Fruit fly (Drosophila melanogaster): Measurements from ENCODE around the gene gd.

The gd gene

dm6 chrX:11987664-11988063, at the start of gene gd:
Gene gd, minus strand, starts transcription at chrX:11987764.
- TF ChIP-seq pad (GFP tag; optimal IDR thresholded peaks at IDR 0.05) (peak; percentile 85), ovo (GFP tag; optimal IDR thresholded peaks at IDR 0.05) (no peak)

dm6 chrX:12035207-12035606, 47.6 kb upstream of the gd start:
- peak; percentile 47 for TF ChIP-seq bab1 (GFP tag; optimal IDR thresholded peaks at IDR 0.05)
- TF ChIP-seq kay (GFP tag; ENCODE audit: borderline replicate concordance): no peak

dm6 chrX:12034713-12035112, 47.1 kb upstream of the gd start:
- TF ChIP-seq CG14711 (tag; optimal IDR thresholded peaks at IDR 0.05): no peak
- no peak for TF ChIP-seq kay (GFP tag; ENCODE audit: borderline replicate concordance)
- TF ChIP-seq pad (GFP tag; optimal IDR thresholded peaks at IDR 0.05): no peak
- no peak for TF ChIP-seq CG12768 (GFP tag; optimal IDR thresholded peaks at IDR 0.05)
- no peak for TF ChIP-seq Hr96 (GFP tag; optimal IDR thresholded peaks at IDR 0.05)
- TF ChIP-seq toe (GFP tag; optimal IDR thresholded peaks at IDR 0.05): no peak
- no peak for TF ChIP-seq CG5204 (GFP tag; optimal IDR thresholded peaks at IDR 0.05)
- TF ChIP-seq tj (GFP tag; optimal IDR thresholded peaks at IDR 0.05): no peak
- no peak for TF ChIP-seq CG11617 (GFP tag; optimal IDR thresholded peaks at IDR 0.05)
- no peak for TF ChIP-seq cnc (optimal IDR thresholded peaks at IDR 0.05)
- no peak for TF ChIP-seq bab1 (GFP tag; optimal IDR thresholded peaks at IDR 0.05)
- no peak for TF ChIP-seq CG1620 (GFP tag; optimal IDR thresholded peaks at IDR 0.05)
- TF ChIP-seq ovo (GFP tag; optimal IDR thresholded peaks at IDR 0.05): no peak
- TF ChIP-seq cic (GFP tag; optimal IDR thresholded peaks at IDR 0.05): no peak
- no peak for TF ChIP-seq CG33017 (tag; optimal IDR thresholded peaks at IDR 0.05)
- no peak for TF ChIP-seq Mnt (GFP tag; optimal IDR thresholded peaks at IDR 0.05)
- no peak for TF ChIP-seq Clk (GFP tag; optimal IDR thresholded peaks at IDR 0.05)
- no peak for TF ChIP-seq CG7101 (tag; optimal IDR thresholded peaks at IDR 0.05)
- TF ChIP-seq CG7045 (GFP tag; optimal IDR thresholded peaks at IDR 0.05): no peak
- no peak for TF ChIP-seq Crg-1 (GFP tag; optimal IDR thresholded peaks at IDR 0.05)

- TF ChIP-seq pad (GFP tag; optimal IDR thresholded peaks at IDR 0.05) (no peak), Crg-1 (GFP tag; optimal IDR thresholded peaks at IDR 0.05) (no peak), CG11617 (GFP tag; optimal IDR thresholded peaks at IDR 0.05) (no peak), tj (GFP tag; optimal IDR thresholded peaks at IDR 0.05) (no peak), CG1620 (GFP tag; optimal IDR thresholded peaks at IDR 0.05) (no peak), toe (GFP tag; optimal IDR thresholded peaks at IDR 0.05) (no peak), CG14711 (tag; optimal IDR thresholded peaks at IDR 0.05) (no peak), CG33017 (tag; optimal IDR thresholded peaks at IDR 0.05) (no peak), CG5204 (GFP tag; optimal IDR thresholded peaks at IDR 0.05) (no peak), CG7045 (GFP tag; optimal IDR thresholded peaks at IDR 0.05) (no peak), Mnt (GFP tag; optimal IDR thresholded peaks at IDR 0.05) (no peak), cic (GFP tag; optimal IDR thresholded peaks at IDR 0.05) (no peak), CG7101 (tag; optimal IDR thresholded peaks at IDR 0.05) (no peak)
Observed at dm6 chrX:12032136-12032682, 44.6 kb upstream of the gd start, which contains the start of gene Cyp318a1. Gene Cyp318a1, plus strand, starts transcription at chrX:12032632.

- no peak for TF ChIP-seq pad (GFP tag; optimal IDR thresholded peaks at IDR 0.05)
- peak; percentile 48 for TF ChIP-seq CG14711 (tag; optimal IDR thresholded peaks at IDR 0.05)
- TF ChIP-seq CG7101 (tag; optimal IDR thresholded peaks at IDR 0.05): peak; percentile 56
- peak; percentile 60 for TF ChIP-seq CG33017 (tag; optimal IDR thresholded peaks at IDR 0.05)
Observed at dm6 chrX:12031400-12031799, 43.8 kb upstream of the gd start, which contains the start of gene Cyp311a1. Gene Cyp311a1, minus strand, starts transcription at chrX:12031465.

dm6 chrX:12028825-12029514, 41.4 kb upstream of the gd start, which contains the start of gene Usp7:
Gene Usp7, minus strand, starts transcription at chrX:12029032.
- TF ChIP-seq bab1 (GFP tag; optimal IDR thresholded peaks at IDR 0.05) (peak; percentile 38), Mnt (GFP tag; optimal IDR thresholded peaks at IDR 0.05) (peak; percentile 74), CG7045 (GFP tag; optimal IDR thresholded peaks at IDR 0.05) (no peak), Hr96 (GFP tag; optimal IDR thresholded peaks at IDR 0.05) (no peak)

dm6 chrX:12021750-12022149, 34.2 kb upstream of the gd start:
- TF ChIP-seq CG14711 (tag; optimal IDR thresholded peaks at IDR 0.05) (no peak), cnc (optimal IDR thresholded peaks at IDR 0.05) (no peak), CG7045 (GFP tag; optimal IDR thresholded peaks at IDR 0.05) (no peak), ovo (GFP tag; optimal IDR thresholded peaks at IDR 0.05) (no peak), CG5204 (GFP tag; optimal IDR thresholded peaks at IDR 0.05) (no peak), Mnt (GFP tag; optimal IDR thresholded peaks at IDR 0.05) (no peak)

dm6 chrX:12020857-12021256, 33.3 kb upstream of the gd start, which contains the start of gene Tango4:
Gene Tango4, plus strand, starts transcription at chrX:12021068.
- TF ChIP-seq CG12768 (GFP tag; optimal IDR thresholded peaks at IDR 0.05) (no peak), CG7101 (tag; optimal IDR thresholded peaks at IDR 0.05) (no peak), CG7045 (GFP tag; optimal IDR thresholded peaks at IDR 0.05) (no peak), cnc (optimal IDR thresholded peaks at IDR 0.05) (no peak), cic (GFP tag; optimal IDR thresholded peaks at IDR 0.05) (no peak)

Measured in whole organism, adult.